Worm (Caenorhabditis elegans) whole organism, young adult: ENCODE measurements around the gene T05B4.13.

ENCODE experiments used
- B0336.3 ChIP-seq: fragments of 200-800 bp; sonication (Bioruptor generic); IDR thresholded peaks from 2 replicates; pipeline ENCODE4 v1.3.6; 2022; ENCODE audit warnings: missing genetic modification characterization, missing compliant biosample characterization
- D2030.7 ChIP-seq: fragments of 200-800 bp; sonication (Bioruptor generic); IDR thresholded peaks from 2 replicates; pipeline ENCODE4 v1.3.6; 2022; ENCODE audit warnings: missing genetic modification reagents, missing genetic modification characterization, missing compliant biosample characterization
- F10E7.11 ChIP-seq: sonication (generic microtip); optimal IDR thresholded peaks from 2 replicates; lab custom pipeline; 2017; ENCODE audit warnings: mild to moderate bottlenecking, missing genetic modification characterization, moderate library complexity, missing compliant biosample characterization
- F22D6.2 ChIP-seq: sonication (generic microtip); optimal IDR thresholded peaks from 2 replicates; lab custom pipeline; 2016; ENCODE audit warnings: mild to moderate bottlenecking, missing genetic modification characterization, missing compliant biosample characterization
- F49E8.2 ChIP-seq: sonication (generic microtip); optimal IDR thresholded peaks from 3 replicates; lab custom pipeline; 2017; ENCODE audit warnings: missing genetic modification characterization, mild to moderate bottlenecking, missing compliant biosample characterization, antibody characterized with exemption, moderate library complexity; ENCODE audit not compliant: insufficient read depth
- atf-7 ChIP-seq: sonication (generic microtip); optimal IDR thresholded peaks from 2 replicates; lab custom pipeline; 2017; ENCODE audit warnings: mild to moderate bottlenecking, missing genetic modification characterization, missing compliant biosample characterization
- attf-5 ChIP-seq: fragments of 200-800 bp; sonication (Bioruptor generic); optimal IDR thresholded peaks from 2 replicates; lab custom pipeline; 2018; ENCODE audit warnings: mild to moderate bottlenecking, missing genetic modification characterization, missing compliant biosample characterization
- bed-2 ChIP-seq: fragments of 200-800 bp; sonication (Bioruptor generic); IDR thresholded peaks from 2 replicates; pipeline ENCODE4 v1.3.6; 2022; ENCODE audit warnings: missing genetic modification reagents, missing genetic modification characterization, missing compliant biosample characterization
- cebp-1 ChIP-seq, 2 experiments: fragments of 200-800 bp in 1 of 2; sonication (Bioruptor generic) in 1 of 2; sonication (generic microtip) in 1 of 2; IDR thresholded peaks in 1 of 2; optimal IDR thresholded peaks in 1 of 2; 2 replicates each; pipeline versions ENCODE4 v1.3.6 to Lab custom; 2017 to 2022; ENCODE audit warnings: missing compliant biosample characterization in 2 of 2, missing genetic modification characterization in 2 of 2, mild to moderate bottlenecking in 1 of 2, missing genetic modification reagents in 1 of 2, moderate library complexity in 1 of 2
- ceh-27 ChIP-seq: fragments of 200-800 bp; sonication (Bioruptor generic); optimal IDR thresholded peaks from 2 replicates; lab custom pipeline; 2018; ENCODE audit warnings: mild to moderate bottlenecking, missing genetic modification characterization, moderate library complexity, missing compliant biosample characterization
- ceh-58 ChIP-seq: fragments of 200-800 bp; sonication (Bioruptor generic); IDR thresholded peaks from 2 replicates; pipeline ENCODE4 v1.3.6; 2022; ENCODE audit warnings: missing genetic modification characterization, missing compliant biosample characterization
- chd-7 ChIP-seq: sonication (generic microtip); optimal IDR thresholded peaks from 2 replicates; lab custom pipeline; 2016; ENCODE audit warnings: mild to moderate bottlenecking, missing genetic modification characterization, moderate library complexity, missing compliant biosample characterization
- die-1 ChIP-seq: sonication (generic microtip); optimal IDR thresholded peaks from 2 replicates; lab custom pipeline; 2016; ENCODE audit warnings: missing genotype, mild to moderate bottlenecking, missing genetic modification characterization, missing compliant biosample characterization
- dox-1 ChIP-seq: fragments of 200-800 bp; sonication (Bioruptor generic); IDR thresholded peaks from 2 replicates; pipeline ENCODE4 v1.3.6; 2022; ENCODE audit warnings: missing genetic modification reagents, missing genetic modification characterization, missing compliant biosample characterization
- egl-18 ChIP-seq: fragments of 200-800 bp; sonication (Bioruptor generic); IDR thresholded peaks from 2 replicates; pipeline ENCODE4 v1.3.6; 2022; ENCODE audit warnings: missing genetic modification reagents, missing genetic modification characterization, missing compliant biosample characterization
- egrh-3 ChIP-seq: fragments of 200-800 bp; sonication (Bioruptor generic); IDR thresholded peaks from 2 replicates; pipeline ENCODE4 v1.3.6; 2022; ENCODE audit warnings: missing genetic modification reagents, missing genetic modification characterization, missing compliant biosample characterization
- hlh-12 ChIP-seq: sonication (generic microtip); optimal IDR thresholded peaks from 2 replicates; lab custom pipeline; 2016; ENCODE audit warnings: missing genetic modification characterization, missing compliant biosample characterization
- hlh-26 ChIP-seq: fragments of 200-800 bp; sonication (Bioruptor generic); conservative IDR thresholded peaks from 2 replicates; pipeline ENCODE4 v1.3.6; 2022; ENCODE audit warnings: missing genetic modification reagents, missing genetic modification characterization, missing compliant biosample characterization
- let-607 ChIP-seq, 2 experiments: fragments of 200-800 bp in 1 of 2; sonication (Bioruptor generic) in 1 of 2; sonication (generic microtip) in 1 of 2; optimal IDR thresholded peaks; 2 replicates each; lab custom pipeline; 2016 to 2018; ENCODE audit warnings: mild to moderate bottlenecking in 2 of 2, missing compliant biosample characterization in 2 of 2, missing genetic modification characterization in 2 of 2, moderate library complexity in 2 of 2, missing genotype in 1 of 2
- lin-26 ChIP-seq: fragments of 200-800 bp; sonication (Bioruptor generic); IDR thresholded peaks from 2 replicates; pipeline ENCODE4 v1.3.6; 2022; ENCODE audit warnings: missing genetic modification reagents, missing genetic modification characterization, missing compliant biosample characterization
- lin-35 ChIP-seq, 3 experiments: fragments of 150-350 bp in 2 of 3; sonication (generic microtip) in 1 of 3; optimal IDR thresholded peaks; 2 replicates each; lab custom pipeline; 2014 to 2018; ENCODE audit warnings: missing biosample characterization in 3 of 3, missing genetic modification characterization in 3 of 3, missing genetic modification reagents in 3 of 3
- lin-40 ChIP-seq: sonication (generic microtip); optimal IDR thresholded peaks from 2 replicates; lab custom pipeline; 2016; ENCODE audit warnings: missing genetic modification characterization, mild to moderate bottlenecking, missing compliant biosample characterization, missing genotype, missing genetic modification reagents
- lin-54 ChIP-seq: fragments of 200-800 bp; sonication (Bioruptor generic); optimal IDR thresholded peaks from 2 replicates; lab custom pipeline; 2018; ENCODE audit warnings: mild to moderate bottlenecking, missing genetic modification characterization, missing compliant biosample characterization
- lir-1 ChIP-seq: fragments of 200-800 bp; sonication (Bioruptor generic); conservative IDR thresholded peaks from 2 replicates; pipeline ENCODE4 v1.3.6; 2022; ENCODE audit warnings: missing genetic modification reagents, missing genetic modification characterization, missing compliant biosample characterization
- madf-3 ChIP-seq: fragments of 200-800 bp; sonication (Bioruptor generic); IDR thresholded peaks from 2 replicates; pipeline ENCODE4 v1.3.6; 2022; ENCODE audit warnings: missing genetic modification reagents, missing genetic modification characterization, missing compliant biosample characterization
- mcd-1 ChIP-seq: fragments of 200-800 bp; sonication (Bioruptor generic); IDR thresholded peaks from 2 replicates; pipeline ENCODE4 v1.3.6; 2022; ENCODE audit warnings: missing genetic modification reagents, missing genetic modification characterization, missing compliant biosample characterization
- mes-4 ChIP-seq: sonication (generic microtip); optimal IDR thresholded peaks from 2 replicates; lab custom pipeline; 2016; ENCODE audit warnings: missing genotype, missing genetic modification characterization, missing compliant biosample characterization
- nfya-1 ChIP-seq: sonication (generic microtip); optimal IDR thresholded peaks from 2 replicates; lab custom pipeline; 2017; ENCODE audit warnings: antibody characterized with exemption, missing compliant biosample characterization, missing genetic modification characterization, borderline replicate concordance; ENCODE audit not compliant: insufficient read depth
- nfya-2 ChIP-seq: fragments of 200-800 bp; sonication (Bioruptor generic); IDR thresholded peaks from 2 replicates; pipeline ENCODE4 v1.3.6; 2022; ENCODE audit warnings: missing genetic modification reagents, missing genetic modification characterization, missing compliant biosample characterization
- nfyb-1 ChIP-seq: fragments of 200-800 bp; sonication (Bioruptor generic); IDR thresholded peaks from 2 replicates; pipeline ENCODE4 v1.3.6; 2022; ENCODE audit warnings: missing genetic modification reagents, missing genetic modification characterization, missing compliant biosample characterization
- nhr-27 ChIP-seq: fragments of 200-800 bp; sonication (Bioruptor generic); optimal IDR thresholded peaks from 2 replicates; lab custom pipeline; 2018; ENCODE audit warnings: mild to moderate bottlenecking, missing genetic modification characterization, moderate library complexity, missing compliant biosample characterization
- nhr-80 ChIP-seq: sonication (generic microtip); optimal IDR thresholded peaks from 2 replicates; lab custom pipeline; 2016; ENCODE audit warnings: missing genetic modification characterization, missing compliant biosample characterization
- pha-4 ChIP-seq: fragments of 150-350 bp; sonication (generic microtip); optimal IDR thresholded peaks from 2 replicates; lab custom pipeline; 2014; ENCODE audit warnings: missing biosample characterization, missing genetic modification reagents, missing genetic modification characterization
- rpc-1 ChIP-seq, 2 experiments: fragments of 150-350 bp in 1 of 2; sonication (generic microtip) in 1 of 2; optimal IDR thresholded peaks; 2 replicates each; lab custom pipeline; 2014 to 2018; ENCODE audit warnings: missing biosample characterization in 1 of 2, missing genetic modification characterization in 1 of 2, missing genetic modification reagents in 1 of 2, missing genotype in 1 of 2
- snpc-1.1 ChIP-seq: sonication (generic microtip); optimal IDR thresholded peaks from 2 replicates; lab custom pipeline; 2017; ENCODE audit warnings: missing genetic modification characterization, mild to moderate bottlenecking, missing compliant biosample characterization, antibody characterized with exemption, moderate library complexity, missing genotype, missing genetic modification reagents; ENCODE audit not compliant: insufficient read depth
- snpc-4 ChIP-seq, 5 experiments: fragments of 150-350 bp in 1 of 5; sonication (generic microtip) in 4 of 5; optimal IDR thresholded peaks; 2 replicates each; lab custom pipeline; 2014 to 2018; ENCODE audit warnings: missing genetic modification characterization in 5 of 5, missing biosample characterization in 3 of 5, antibody characterized with exemption in 2 of 5, mild to moderate bottlenecking in 2 of 5, missing compliant biosample characterization in 2 of 5, missing genotype in 2 of 5, moderate library complexity in 2 of 5, missing genetic modification reagents in 1 of 5
- somi-1 ChIP-seq: fragments of 200-800 bp; sonication (Bioruptor generic); optimal IDR thresholded peaks from 2 replicates; lab custom pipeline; 2018; ENCODE audit warnings: mild to moderate bottlenecking, missing genetic modification characterization, missing compliant biosample characterization
- tbp1 ChIP-seq: fragments of 200-800 bp; sonication (Bioruptor generic); optimal IDR thresholded peaks from 2 replicates; lab custom pipeline; 2018; ENCODE audit warnings: mild to moderate bottlenecking, missing genetic modification characterization, missing compliant biosample characterization
- tbx-9 ChIP-seq: sonication (generic microtip); optimal IDR thresholded peaks from 2 replicates; lab custom pipeline; 2016; ENCODE audit warnings: borderline replicate concordance, missing genetic modification characterization, inconsistent platforms, missing compliant biosample characterization
- unc-62 ChIP-seq: fragments of 150-350 bp; optimal IDR thresholded peaks from 2 replicates; lab custom pipeline; 2014; ENCODE audit warnings: missing biosample characterization, missing genetic modification reagents, missing genetic modification characterization
- zfh-2 ChIP-seq: fragments of 200-800 bp; sonication (Bioruptor generic); conservative IDR thresholded peaks from 2 replicates; pipeline ENCODE4 v1.3.6; 2022; ENCODE audit warnings: missing genetic modification reagents, missing genetic modification characterization, missing compliant biosample characterization
- ztf-22 ChIP-seq: fragments of 200-800 bp; sonication (Bioruptor generic); optimal IDR thresholded peaks from 2 replicates; lab custom pipeline; 2018; ENCODE audit warnings: mild to moderate bottlenecking, missing genetic modification characterization, moderate library complexity, missing compliant biosample characterization
- ztf-26 ChIP-seq: sonication (generic microtip); optimal IDR thresholded peaks from 2 replicates; lab custom pipeline; 2017; ENCODE audit warnings: missing genetic modification characterization, missing compliant biosample characterization

T05B4.13 gene

DNA sequence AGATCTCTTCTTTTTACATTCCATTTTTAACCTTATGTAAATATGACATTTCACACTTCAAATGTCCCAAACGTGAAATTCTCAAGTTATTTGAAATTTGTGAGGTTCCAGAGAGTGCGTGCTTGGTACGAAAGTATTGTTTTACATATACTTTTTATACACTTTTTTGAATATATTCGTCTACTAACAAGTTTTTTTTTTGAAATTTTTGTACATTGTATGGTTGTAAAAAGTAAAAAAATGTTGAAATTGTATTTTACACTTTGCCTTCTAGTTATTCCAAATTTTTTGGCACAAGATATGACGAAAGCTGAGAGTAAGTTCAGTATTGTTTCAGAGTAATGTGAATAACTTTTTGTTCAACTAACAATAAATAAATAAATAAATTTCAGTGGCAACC is 7.4 kb upstream of the T05B4.13 start, which contains the start of gene lgc-1:
lgc-1 (plus strand) TSS at position 301 of the 400 bp plus-strand sequence.
- TF ChIP-seq tbx-9 (tag; lab: Kevin White, UChicago) = no peak
- no peak for TF ChIP-seq lir-1 (GFP tag; lab: Robert Waterston, UW)

DNA sequence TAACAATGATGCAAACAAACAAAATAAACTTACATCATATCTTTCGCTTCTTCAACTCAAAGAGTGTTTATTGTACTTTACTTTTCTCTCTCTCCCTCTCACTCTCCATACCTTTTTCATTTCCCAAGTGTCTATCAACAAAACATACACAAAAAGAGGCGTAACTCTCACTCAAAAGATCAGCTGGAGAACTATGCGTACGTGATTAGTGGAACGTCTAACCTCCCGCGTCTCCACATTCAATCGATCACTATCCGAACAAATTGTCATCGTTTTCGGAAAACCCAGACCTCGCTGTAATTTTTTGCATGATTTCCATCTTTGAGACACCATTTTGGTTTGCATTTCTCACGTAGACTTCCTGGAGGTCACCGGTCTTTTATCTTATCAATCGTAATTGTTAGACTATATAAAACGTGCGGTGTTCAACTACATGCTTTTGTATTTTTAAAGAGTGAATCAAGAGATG is 4.2 kb upstream of the T05B4.13 start, which contains the start of gene nhr-57:
nhr-57 (plus strand) TSS at position 419 of the 469 bp plus-strand sequence.
- TF ChIP-seq lin-40 (tag; lab: Kevin White, UChicago) = peak; percentile 77
- no peak for TF ChIP-seq egl-18 (GFP tag; lab: Robert Waterston, UW)
- no peak for TF ChIP-seq cebp-1 (GFP tag; IDR thresholded peaks at IDR 0.05; lab: Robert Waterston, UW)
- TF ChIP-seq cebp-1 (tag; optimal IDR thresholded peaks at IDR 0.05; lab: Kevin White, UChicago) = peak; percentile 73
- peak; percentile 16 for TF ChIP-seq unc-62 (GFP tag; lab: Kevin White, UChicago)
- no peak for TF ChIP-seq F49E8.2
- no peak for TF ChIP-seq zfh-2
- TF ChIP-seq tbp1 (GFP tag; lab: Kevin White, UChicago) = peak; percentile 33
- no peak for TF ChIP-seq madf-3 (GFP tag; lab: Robert Waterston, UW)
- TF ChIP-seq F10E7.11 = no peak
- peak; percentile 25 for TF ChIP-seq ztf-26 (tag; lab: Kevin White, UChicago)
- TF ChIP-seq chd-7 (tag; lab: Kevin White, UChicago) = peak; percentile 16
- TF ChIP-seq ceh-27 (GFP tag; lab: Kevin White, UChicago) = peak; percentile 48
- peak; percentile 79 for TF ChIP-seq pha-4
- TF ChIP-seq bed-2 (GFP tag; lab: Robert Waterston, UW) = no peak
- TF ChIP-seq lin-54 (GFP tag; lab: Kevin White, UChicago) = no peak
- TF ChIP-seq ztf-22 (GFP tag; lab: Kevin White, UChicago) = peak; percentile 35
- TF ChIP-seq mcd-1 (GFP tag; lab: Robert Waterston, UW) = peak; percentile 42
- peak; percentile 51 for TF ChIP-seq dox-1 (GFP tag; lab: Robert Waterston, UW)
- peak; percentile 50 for TF ChIP-seq F22D6.2 (tag; lab: Kevin White, UChicago)
- peak; percentile 74 for TF ChIP-seq B0336.3 (GFP tag; lab: Robert Waterston, UW)
- TF ChIP-seq nhr-80 (tag; lab: Kevin White, UChicago) = peak; percentile 83
- TF ChIP-seq let-607 (tag; optimal IDR thresholded peaks at IDR 0.05; lab: Kevin White, UChicago) = peak in 1 of 2 experiments; percentile 44
- TF ChIP-seq snpc-4 (GFP tag; optimal IDR thresholded peaks at IDR 0.05; lab: Kevin White, UChicago) = no peak
- peak in 1 of 4 experiments; percentile 2 for TF ChIP-seq snpc-4 (tag; optimal IDR thresholded peaks at IDR 0.05; lab: Kevin White, UChicago)
- TF ChIP-seq hlh-26 (GFP tag; lab: Robert Waterston, UW) = no peak
- peak; percentile 29 for TF ChIP-seq attf-5 (GFP tag; lab: Kevin White, UChicago)
- TF ChIP-seq mes-4 = no peak
- peak; percentile 51 for TF ChIP-seq somi-1
- TF ChIP-seq hlh-12 (tag; lab: Kevin White, UChicago) = no peak
- peak; percentile 60 for TF ChIP-seq atf-7 (tag; lab: Kevin White, UChicago)
- TF ChIP-seq snpc-1.1 (tag; lab: Kevin White, UChicago) = no peak
- TF ChIP-seq, all 124 proteins: peak for 19

DNA sequence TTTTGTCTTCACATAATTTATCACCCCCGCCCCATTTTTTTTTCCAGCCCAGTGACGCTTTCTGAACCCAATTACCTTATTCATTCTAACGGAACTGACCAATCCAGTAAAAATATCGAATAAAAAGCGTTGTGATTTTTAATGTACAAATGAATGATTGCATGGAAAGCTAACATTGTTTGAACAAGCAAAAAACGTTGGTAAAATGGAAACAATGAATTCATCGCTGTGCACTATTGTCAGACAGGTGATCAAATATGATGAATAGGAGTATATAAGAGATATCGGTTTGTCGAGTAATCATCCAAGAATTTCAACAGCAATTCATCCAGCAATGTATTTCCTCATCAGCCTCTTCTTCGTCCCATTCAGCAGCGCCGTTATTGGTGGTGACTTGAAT is 2.3 kb upstream of the T05B4.13 start, which contains the start of gene phat-4:
phat-4 (plus strand) TSS at position 301 of the 400 bp plus-strand sequence.
- TF ChIP-seq tbx-9 (tag; lab: Kevin White, UChicago) = no peak
- TF ChIP-seq rpc-1 (optimal IDR thresholded peaks at IDR 0.05; lab: Kevin White, UChicago) = no peak
- no peak for TF ChIP-seq rpc-1 (tag; optimal IDR thresholded peaks at IDR 0.05; lab: Kevin White, UChicago)
- no peak for TF ChIP-seq nfya-2 (GFP tag; lab: Robert Waterston, UW)
- no peak for TF ChIP-seq nfya-1 (tag; lab: Kevin White, UChicago)
- TF ChIP-seq ceh-58 (GFP tag; lab: Robert Waterston, UW) = no peak
- no peak for TF ChIP-seq ceh-27 (GFP tag; lab: Kevin White, UChicago)
- TF ChIP-seq D2030.7 = no peak
- TF ChIP-seq cebp-1 (GFP tag; IDR thresholded peaks at IDR 0.05; lab: Robert Waterston, UW) = no peak
- no peak for TF ChIP-seq cebp-1 (tag; optimal IDR thresholded peaks at IDR 0.05; lab: Kevin White, UChicago)
- no peak for TF ChIP-seq lin-35 (GFP tag; optimal IDR thresholded peaks at IDR 0.05; lab: Kevin White, UChicago)
- TF ChIP-seq nfyb-1 (GFP tag; lab: Robert Waterston, UW) = no peak
- no peak for TF ChIP-seq die-1 (tag; lab: Kevin White, UChicago)
- no peak for TF ChIP-seq lin-26
- no peak for TF ChIP-seq ztf-26 (tag; lab: Kevin White, UChicago)
- TF ChIP-seq egrh-3 (GFP tag; lab: Robert Waterston, UW) = no peak
- TF ChIP-seq nhr-27 = no peak
